Worm (Caenorhabditis elegans) whole organism, L4/young adult: ENCODE data around the gene Y105C5A.9.
"Not testable (repeated sequence)": the region's sequence is repeated elsewhere in the genome, so short reads cannot be mapped to it uniquely, and the experiment has no call there.

Experiments used
- W03F9.2 ChIP-seq: fragments of 150-350 bp; optimal IDR thresholded peaks from 2 replicates; lab custom pipeline; 2014; ENCODE audit warnings: missing biosample characterization, missing genetic modification characterization
- dao-5 ChIP-seq: sonication (generic microtip); optimal IDR thresholded peaks from 2 replicates; lab custom pipeline; 2016; ENCODE audit warnings: missing genotype, missing genetic modification characterization, moderate library complexity, missing compliant biosample characterization
- him-1 ChIP-seq: sonication (generic microtip); optimal IDR thresholded peaks from 2 replicates; lab custom pipeline; 2016; ENCODE audit warnings: missing genotype, missing genetic modification reagents, missing genetic modification characterization, missing compliant biosample characterization

The Y105C5A.9 gene

ce11 chrIV:15640852-15641251, 9.5 kb downstream of the Y105C5A.9 start, which contains the start of gene Y105C5A.13:
Y105C5A.13 (plus strand) TSS chrIV:15641231.
- TF ChIP-seq him-1, result no peak
- no peak for TF ChIP-seq dao-5
- TF ChIP-seq W03F9.2 (tag; lab: Kevin White, UChicago), result no peak

DNA sequence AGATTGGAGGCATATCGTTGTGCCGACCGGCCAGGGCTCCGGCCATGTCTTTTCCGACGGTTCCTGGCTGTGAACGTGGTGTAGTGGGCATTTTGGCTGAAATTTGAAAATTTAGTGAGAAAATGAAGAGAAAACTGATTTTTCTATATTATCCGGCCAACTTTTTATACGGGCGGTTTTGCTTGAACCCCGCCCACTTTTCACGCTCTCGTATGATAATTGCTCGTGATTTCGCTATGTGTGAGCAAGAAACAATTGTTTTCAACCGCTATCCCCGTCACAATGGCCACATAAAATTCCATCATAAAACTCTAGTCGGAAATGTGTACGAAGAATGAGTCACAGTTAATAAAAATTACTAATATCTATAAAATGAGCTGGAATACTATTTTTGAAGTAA, 10.4 kb downstream of the Y105C5A.9 start, which contains the start of gene Y105C5A.12:
Gene Y105C5A.12 (minus strand): TSS at position 101 of the 400 bp plus-strand sequence.
- not testable (repeated sequence) for TF ChIP-seq him-1; dao-5; W03F9.2 (tag; lab: Kevin White, UChicago)

ce11 chrIV:15646418-15647220, 15.3 kb downstream of the Y105C5A.9 start, which contains the start of the genes Y105C5A.1268 and Y105C5A.1272:
Y105C5A.1268 (minus strand) TSS chrIV:15646468.
Y105C5A.1272 (plus strand) TSS chrIV:15646992.
- TF ChIP-seq him-1, result peak; percentile 65

ce11 chrIV:15648245-15648644, 16.9 kb downstream of the Y105C5A.9 start:
- no peak for TF ChIP-seq W03F9.2 (tag; lab: Kevin White, UChicago)
- TF ChIP-seq dao-5, result no peak
- no peak for TF ChIP-seq him-1

DNA sequence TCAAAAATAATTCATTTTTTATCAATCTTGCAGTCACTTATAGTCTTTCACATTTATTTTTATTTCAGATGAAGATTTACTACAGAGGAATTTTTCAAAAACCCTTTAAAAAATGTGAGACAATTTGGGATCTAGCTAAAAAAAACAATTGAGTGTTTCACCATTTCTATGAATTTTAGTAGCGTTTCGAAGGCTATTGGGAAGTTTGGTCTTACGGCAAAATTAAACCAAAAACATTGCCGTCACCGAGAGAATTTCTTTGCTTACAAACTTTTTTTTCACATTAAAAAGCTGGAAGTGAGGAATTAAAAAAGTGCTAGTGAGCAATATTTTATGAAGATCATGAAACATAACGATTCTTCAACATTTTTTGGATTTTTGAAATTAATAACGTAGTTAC, 27.1 kb downstream of the Y105C5A.9 start:
- TF ChIP-seq dao-5 (no peak), him-1 (no peak), W03F9.2 (tag; lab: Kevin White, UChicago) (no peak)

DNA sequence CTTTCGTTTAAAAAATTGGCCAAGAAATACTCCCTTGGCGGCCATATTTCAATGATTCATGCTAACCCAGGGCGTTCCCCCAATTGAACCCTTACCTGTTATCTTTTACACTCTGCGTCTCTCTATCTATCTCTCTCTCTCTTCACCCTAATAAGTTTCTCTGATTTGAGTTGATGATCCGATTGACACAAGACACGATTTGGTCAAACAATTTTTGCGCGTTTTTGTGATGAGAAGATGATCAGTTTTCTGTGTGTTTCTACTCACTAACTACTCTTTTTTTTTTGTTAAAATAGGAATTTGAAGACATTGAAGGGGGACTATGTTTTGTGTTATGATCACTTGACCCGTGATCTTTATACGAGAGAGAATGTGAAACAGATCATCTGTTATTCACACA, 41.7 kb downstream of the Y105C5A.9 start:
- TF ChIP-seq dao-5 (no peak), W03F9.2 (tag; lab: Kevin White, UChicago) (no peak), him-1 (no peak)

ce11 chrIV:15681445-15681844, 50.1 kb downstream of the Y105C5A.9 start, which contains the start of gene Y105C5A.26:
Y105C5A.26 (minus strand) TSS chrIV:15681545.
- TF ChIP-seq W03F9.2 (tag; lab: Kevin White, UChicago); him-1; dao-5: not testable (repeated sequence)
